Worm (Caenorhabditis elegans): ENCODE data around the gene nspb-8.

DNA sequence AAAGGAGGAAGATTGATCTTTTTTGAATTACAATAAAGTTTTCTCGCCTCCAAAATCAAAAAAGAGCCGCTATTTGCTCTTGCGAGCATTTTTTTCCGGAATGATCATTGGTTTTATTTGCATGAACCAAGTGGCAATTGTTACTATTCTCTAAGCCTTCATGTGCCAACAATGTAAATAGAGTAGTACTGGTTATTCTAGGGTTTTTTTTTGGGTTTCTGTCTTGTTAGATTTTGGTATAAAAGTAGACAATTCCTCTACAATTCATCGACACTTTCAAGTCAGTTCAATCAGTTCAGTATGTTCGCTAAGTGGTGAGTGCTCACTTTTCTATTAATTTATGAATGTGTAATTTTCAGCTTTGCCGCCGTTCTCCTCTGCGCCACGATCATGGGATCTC, 2.4 kb downstream of the nspb-8 start, which contains the start of gene nspb-7:
- TF ChIP-seq unc-62 (GFP tag; optimal IDR thresholded peaks at IDR 0.05) = no peak
- TF ChIP-seq sea-2 (GFP tag; optimal IDR thresholded peaks at IDR 0.05) = no peak
- no peak for TF ChIP-seq zag-1 (tag; optimal IDR thresholded peaks at IDR 0.05)
- TF ChIP-seq aly-2 (tag; optimal IDR thresholded peaks at IDR 0.05) = no peak
- no peak for TF ChIP-seq nhr-237 (tag; optimal IDR thresholded peaks at IDR 0.05)

Measured in whole organism, L3 larva.